Worm (Caenorhabditis elegans): Measurements from ENCODE around the gene fbxa-36.

DNA sequence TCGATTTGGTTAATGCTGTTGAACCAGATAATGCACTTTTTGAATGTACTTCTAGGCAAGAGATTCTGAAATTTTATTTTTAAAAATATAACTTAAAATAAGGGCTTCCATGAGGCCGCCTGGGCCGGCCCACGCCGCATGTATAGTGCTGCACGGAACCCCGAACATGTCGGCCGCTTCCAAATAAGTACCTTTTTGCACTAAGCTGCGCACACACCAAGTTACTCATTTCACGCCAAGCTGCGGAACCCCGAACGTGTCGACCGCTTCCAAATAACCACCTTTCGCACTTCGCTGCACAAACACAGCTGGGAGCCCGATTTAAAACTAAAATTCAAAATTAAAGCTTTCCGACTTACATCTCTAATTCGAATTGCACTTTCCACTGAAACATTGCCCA, 18.3 kb upstream of the fbxa-36 start:
- no peak for TF ChIP-seq nhr-28 (tag; optimal IDR thresholded peaks at IDR 0.05)
- no peak for TF ChIP-seq fkh-10 (GFP tag; optimal IDR thresholded peaks at IDR 0.05)
- TF ChIP-seq ceh-82 (tag; optimal IDR thresholded peaks at IDR 0.05), result no peak
- TF ChIP-seq elt-3 (tag; optimal IDR thresholded peaks at IDR 0.05), result no peak
- no peak for TF ChIP-seq pqm-1 (tag; optimal IDR thresholded peaks at IDR 0.05)
- no peak for TF ChIP-seq ceh-28 (tag; optimal IDR thresholded peaks at IDR 0.05)
- TF ChIP-seq ama-1 (optimal IDR thresholded peaks at IDR 0.05), result no peak
- TF ChIP-seq nhr-237 (tag; optimal IDR thresholded peaks at IDR 0.05), result no peak
- no peak for TF ChIP-seq ztf-11 (tag; optimal IDR thresholded peaks at IDR 0.05)
- TF ChIP-seq nhr-23 (tag; optimal IDR thresholded peaks at IDR 0.05), result no peak
- TF ChIP-seq snpc-4 (tag; optimal IDR thresholded peaks at IDR 0.05), result no peak

All from whole organism, L3 larva.